Worm (Caenorhabditis elegans) whole organism, L2 larva: ENCODE results near the gene F20G2.2.

Experiments used
- C34F6.9 ChIP-seq: fragments of 150-350 bp; optimal IDR thresholded peaks from 2 replicates; lab custom pipeline; 2014; ENCODE audit warnings: missing biosample characterization, missing genetic modification characterization
- F13H6.1 ChIP-seq: sonication (generic microtip); optimal IDR thresholded peaks from 2 replicates; lab custom pipeline; 2016; ENCODE audit warnings: missing genetic modification characterization, missing compliant biosample characterization
- R02D3.7 ChIP-seq: fragments of 150-350 bp; optimal IDR thresholded peaks from 2 replicates; lab custom pipeline; 2014; ENCODE audit warnings: missing biosample characterization, missing genetic modification characterization
- Y55F3AM.14 ChIP-seq: fragments of 200-800 bp; sonication (Bioruptor generic); optimal IDR thresholded peaks from 2 replicates; lab custom pipeline; 2018; ENCODE audit warnings: mild to moderate bottlenecking, missing genetic modification characterization, missing compliant biosample characterization
- ZK546.5 ChIP-seq: sonication (generic microtip); optimal IDR thresholded peaks from 2 replicates; lab custom pipeline; 2017; ENCODE audit warnings: missing biosample characterization, missing genetic modification characterization
- alr-1 ChIP-seq: fragments of 150-350 bp; optimal IDR thresholded peaks from 2 replicates; lab custom pipeline; 2014; ENCODE audit warnings: missing biosample characterization, missing genetic modification characterization
- aly-2 ChIP-seq: fragments of 150-350 bp; optimal IDR thresholded peaks from 2 replicates; lab custom pipeline; 2014; ENCODE audit warnings: missing biosample characterization, missing genetic modification characterization
- blmp-1 ChIP-seq: sonication (generic microtip); optimal IDR thresholded peaks from 2 replicates; lab custom pipeline; 2017; ENCODE audit warnings: missing genetic modification characterization, mild to moderate bottlenecking, missing compliant biosample characterization, antibody characterized with exemption, moderate library complexity; ENCODE audit not compliant: insufficient read depth
- ceh-16 ChIP-seq: fragments of 150-350 bp; optimal IDR thresholded peaks from 2 replicates; lab custom pipeline; 2014; ENCODE audit warnings: missing biosample characterization, missing genetic modification characterization
- ceh-82 ChIP-seq: fragments of 150-350 bp; optimal IDR thresholded peaks from 2 replicates; lab custom pipeline; 2014; ENCODE audit warnings: missing biosample characterization, missing genetic modification characterization
- crh-2 ChIP-seq: sonication (generic microtip); optimal IDR thresholded peaks from 2 replicates; lab custom pipeline; 2017; ENCODE audit warnings: missing biosample characterization, missing genetic modification characterization
- dmd-4 ChIP-seq: sonication (generic microtip); optimal IDR thresholded peaks from 2 replicates; lab custom pipeline; 2017; ENCODE audit warnings: missing biosample characterization, missing genetic modification characterization
- egl-27 ChIP-seq: sonication (generic microtip); optimal IDR thresholded peaks from 3 replicates; lab custom pipeline; 2017; ENCODE audit warnings: missing biosample characterization, missing genetic modification reagents, missing genetic modification characterization
- fos-1 ChIP-seq: fragments of 150-350 bp; optimal IDR thresholded peaks from 2 replicates; lab custom pipeline; 2014; ENCODE audit warnings: missing biosample characterization, missing genetic modification characterization
- gmeb-1 ChIP-seq: fragments of 150-350 bp; optimal IDR thresholded peaks from 2 replicates; lab custom pipeline; 2014; ENCODE audit warnings: missing biosample characterization, missing genetic modification characterization
- lin-11 ChIP-seq: fragments of 150-350 bp; sonication (generic microtip); optimal IDR thresholded peaks from 2 replicates; lab custom pipeline; 2014; ENCODE audit warnings: missing biosample characterization, missing genetic modification characterization, inconsistent platforms, mixed read lengths
- lin-13 ChIP-seq: fragments of 150-350 bp; optimal IDR thresholded peaks from 2 replicates; lab custom pipeline; 2014; ENCODE audit warnings: missing biosample characterization, missing genetic modification reagents, missing genetic modification characterization
- lin-39 ChIP-seq: fragments of 150-350 bp; optimal IDR thresholded peaks from 2 replicates; lab custom pipeline; 2014; ENCODE audit warnings: missing biosample characterization, missing genetic modification reagents, missing genetic modification characterization
- lsy-2 ChIP-seq, 2 experiments: fragments of 150-350 bp in 1 of 2; sonication (generic microtip) in 1 of 2; optimal IDR thresholded peaks; 2 replicates each; lab custom pipeline; 2014 to 2017; ENCODE audit warnings: missing biosample characterization in 2 of 2, missing genetic modification characterization in 2 of 2
- mab-5 ChIP-seq: fragments of 150-350 bp; optimal IDR thresholded peaks from 2 replicates; lab custom pipeline; 2014; ENCODE audit warnings: missing biosample characterization, missing genetic modification characterization
- mbf-1 ChIP-seq: sonication (generic microtip); optimal IDR thresholded peaks from 2 replicates; lab custom pipeline; 2017; ENCODE audit warnings: missing biosample characterization, missing genetic modification characterization
- mdl-1 ChIP-seq, 2 experiments: fragments of 150-350 bp in 1 of 2; sonication (generic microtip) in 1 of 2; optimal IDR thresholded peaks; 2 replicates each; lab custom pipeline; 2017; ENCODE audit warnings: missing biosample characterization in 2 of 2, missing genetic modification characterization in 2 of 2
- nhr-12 ChIP-seq: fragments of 150-350 bp; optimal IDR thresholded peaks from 2 replicates; lab custom pipeline; 2014; ENCODE audit warnings: missing biosample characterization, missing genetic modification characterization
- nhr-129 ChIP-seq: fragments of 150-350 bp; optimal IDR thresholded peaks from 2 replicates; lab custom pipeline; 2014; ENCODE audit warnings: missing biosample characterization, missing genetic modification characterization
- nhr-21 ChIP-seq: fragments of 150-350 bp; optimal IDR thresholded peaks from 2 replicates; lab custom pipeline; 2014; ENCODE audit warnings: missing biosample characterization, missing genetic modification characterization
- nhr-23 ChIP-seq: fragments of 150-350 bp; optimal IDR thresholded peaks from 2 replicates; lab custom pipeline; 2014; ENCODE audit warnings: missing biosample characterization, missing genetic modification reagents, missing genetic modification characterization
- nhr-237 ChIP-seq: fragments of 150-350 bp; optimal IDR thresholded peaks from 2 replicates; lab custom pipeline; 2014; ENCODE audit warnings: missing biosample characterization, missing genetic modification characterization
- peb-1 ChIP-seq: fragments of 150-350 bp; optimal IDR thresholded peaks from 2 replicates; lab custom pipeline; 2014; ENCODE audit warnings: missing biosample characterization, missing genetic modification characterization
- skn-1 ChIP-seq: sonication (generic microtip); optimal IDR thresholded peaks from 2 replicates; lab custom pipeline; 2017; ENCODE audit warnings: missing biosample characterization, missing genetic modification characterization
- sma-3 ChIP-seq: sonication (generic microtip); optimal IDR thresholded peaks from 2 replicates; lab custom pipeline; 2016; ENCODE audit warnings: missing genetic modification reagents, missing genetic modification characterization, missing compliant biosample characterization
- sma-9 ChIP-seq, 2 experiments: fragments of 150-350 bp in 1 of 2; sonication (generic microtip) in 1 of 2; optimal IDR thresholded peaks; 2 replicates each; lab custom pipeline; 2014 to 2016; ENCODE audit warnings: missing genetic modification characterization in 2 of 2, mild to moderate bottlenecking in 1 of 2, missing biosample characterization in 1 of 2, missing compliant biosample characterization in 1 of 2, missing genetic modification reagents in 1 of 2, moderate library complexity in 1 of 2
- snpc-4 ChIP-seq: fragments of 150-350 bp; optimal IDR thresholded peaks from 2 replicates; lab custom pipeline; 2014; ENCODE audit warnings: missing biosample characterization, missing genetic modification characterization
- unc-39 ChIP-seq: fragments of 150-350 bp; optimal IDR thresholded peaks from 2 replicates; lab custom pipeline; 2014; ENCODE audit warnings: missing biosample characterization, missing genetic modification characterization
- unc-55 ChIP-seq: fragments of 150-350 bp; sonication (generic microtip); optimal IDR thresholded peaks from 3 replicates; lab custom pipeline; 2014; ENCODE audit warnings: missing biosample characterization, missing genetic modification reagents, missing genetic modification characterization
- unc-62 ChIP-seq: fragments of 150-350 bp; optimal IDR thresholded peaks from 2 replicates; lab custom pipeline; 2014; ENCODE audit warnings: missing biosample characterization, missing genetic modification reagents, missing genetic modification characterization
- ztf-1 ChIP-seq: fragments of 200-800 bp; sonication (Bioruptor generic); conservative IDR thresholded peaks from 2 replicates; pipeline ENCODE4 v1.3.6; 2022; ENCODE audit warnings: missing genetic modification characterization, missing compliant biosample characterization
- ztf-11 ChIP-seq: sonication (generic microtip); optimal IDR thresholded peaks from 2 replicates; lab custom pipeline; 2017; ENCODE audit warnings: missing biosample characterization, missing genetic modification characterization

F20G2.2 gene

DNA sequence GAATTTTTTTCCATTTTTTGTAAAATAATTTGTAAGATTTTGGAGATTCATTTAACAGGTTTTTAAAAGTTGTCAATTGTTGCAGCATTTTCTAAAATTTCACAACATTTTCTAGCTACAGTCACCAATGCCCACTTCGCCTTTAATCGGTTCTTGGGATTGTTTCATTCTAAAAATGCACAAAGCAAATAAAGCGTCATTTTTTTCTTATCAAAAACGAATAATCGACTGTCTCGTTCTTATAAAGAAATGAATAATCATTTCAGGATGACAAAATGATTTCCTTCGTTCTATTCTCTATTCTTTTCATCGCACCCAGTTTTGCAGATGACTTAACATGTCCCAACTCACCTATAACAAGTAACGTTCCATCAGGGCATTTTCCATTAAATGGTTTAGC, 19.3 kb upstream of the F20G2.2 start, which contains the start of gene F53C11.1:
Gene F53C11.1 (plus strand): TSS at position 268 of the 400 bp plus-strand sequence.
- TF ChIP-seq alr-1 (tag; lab: Kevin White, UChicago) (no peak), fos-1 (tag; lab: Kevin White, UChicago) (peak; percentile 83)

DNA sequence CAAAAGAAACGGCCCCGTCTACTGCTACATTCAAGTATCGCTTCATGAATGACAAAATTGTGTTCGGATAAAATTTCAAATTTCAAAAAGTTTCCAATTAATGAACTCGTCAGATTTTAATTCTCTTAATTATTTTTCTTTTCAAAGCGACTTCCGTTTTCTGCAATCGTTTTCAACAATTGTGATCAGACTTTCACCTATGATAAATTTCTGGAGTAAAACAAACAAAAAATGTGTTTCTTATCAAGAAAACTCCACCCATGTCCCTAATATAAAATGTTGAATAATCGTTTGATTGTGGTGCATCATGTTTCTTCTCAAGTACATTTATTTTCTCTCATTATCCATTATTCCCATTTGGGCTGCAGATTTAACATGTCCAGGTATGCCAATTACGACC, 15.0 kb upstream of the F20G2.2 start, which contains the start of gene F20G2.5:
Gene F20G2.5 (plus strand): TSS at position 301 of the 400 bp plus-strand sequence.
- TF ChIP-seq mdl-1 (tag; optimal IDR thresholded peaks at IDR 0.05; lab: Kevin White, UChicago) (no peak), fos-1 (tag; lab: Kevin White, UChicago) (peak; percentile 74), gmeb-1 (tag; lab: Kevin White, UChicago) (no peak), C34F6.9 (tag; lab: Kevin White, UChicago) (no peak), nhr-21 (tag; lab: Kevin White, UChicago) (no peak), R02D3.7 (tag; lab: Kevin White, UChicago) (no peak), dmd-4 (no peak)

DNA sequence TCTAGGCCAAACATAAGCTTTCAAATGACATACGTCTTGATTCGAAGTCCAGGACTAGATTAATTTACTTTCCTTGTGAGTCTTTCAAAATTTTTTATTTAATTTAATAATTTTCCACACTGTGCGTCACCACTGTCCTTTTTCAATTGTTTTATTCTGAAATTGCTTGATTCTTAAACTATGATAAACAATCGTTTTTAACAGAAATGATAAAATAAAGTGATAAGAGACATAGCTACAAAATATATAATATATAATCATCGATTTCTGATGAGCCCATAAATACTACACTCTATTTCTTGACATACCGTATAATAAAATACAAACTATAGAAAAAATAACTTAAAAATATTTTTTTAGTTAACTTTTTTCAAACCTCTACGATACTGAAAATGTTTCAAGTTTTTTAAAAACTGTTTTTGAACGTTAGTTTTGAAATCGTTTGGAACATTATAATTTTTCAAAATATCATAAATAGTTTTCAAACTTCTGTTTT, 12.8 kb upstream of the F20G2.2 start, which contains the start of gene nas-24:
Gene nas-24 (plus strand): TSS at position 446 of the 496 bp plus-strand sequence.
- no peak for TF ChIP-seq sma-3
- TF ChIP-seq fos-1 (tag; lab: Kevin White, UChicago), result peak; percentile 78

DNA sequence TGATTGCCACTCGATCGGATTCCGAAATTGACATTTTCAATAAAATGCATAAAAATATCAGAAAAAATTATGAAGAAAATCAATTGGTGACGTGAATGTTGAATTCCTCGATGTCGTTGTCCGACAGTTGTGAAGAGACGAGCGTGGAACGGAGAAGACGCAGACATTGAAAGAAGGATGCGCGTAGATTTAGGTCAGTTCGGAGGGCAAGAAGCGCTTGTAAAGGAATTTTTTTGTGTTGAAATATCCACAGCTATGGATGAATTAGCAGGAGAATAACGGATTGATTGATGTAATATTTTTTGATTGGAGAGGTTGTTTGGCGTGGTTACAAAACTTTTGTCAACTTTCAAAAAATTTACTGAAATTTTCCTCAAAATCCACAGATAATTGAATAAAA, 12.2 kb upstream of the F20G2.2 start, which contains the start of gene F20G2.3:
Gene F20G2.3 (minus strand): TSS at position 101 of the 400 bp plus-strand sequence.
- TF ChIP-seq Y55F3AM.14 (GFP tag; lab: Kevin White, UChicago), result no peak
- TF ChIP-seq nhr-23 (tag; lab: Kevin White, UChicago), result no peak
- no peak for TF ChIP-seq mbf-1 (tag; lab: Kevin White, UChicago)
- TF ChIP-seq dmd-4, result no peak
- no peak for TF ChIP-seq mdl-1 (tag; optimal IDR thresholded peaks at IDR 0.05; lab: Kevin White, UChicago)
- no peak for TF ChIP-seq lin-39
- no peak for TF ChIP-seq blmp-1 (tag; lab: Kevin White, UChicago)
- no peak for TF ChIP-seq unc-39 (tag; lab: Kevin White, UChicago)
- no peak for TF ChIP-seq sma-9 (GFP tag; optimal IDR thresholded peaks at IDR 0.05; lab: Kevin White, UChicago)
- TF ChIP-seq sma-9 (tag; optimal IDR thresholded peaks at IDR 0.05; lab: Kevin White, UChicago), result no peak
- TF ChIP-seq ztf-11 (tag; lab: Kevin White, UChicago), result no peak
- no peak for TF ChIP-seq ceh-16
- no peak for TF ChIP-seq ceh-82 (tag; lab: Kevin White, UChicago)
- no peak for TF ChIP-seq skn-1 (tag; lab: Kevin White, UChicago)
- no peak for TF ChIP-seq mab-5 (tag; lab: Kevin White, UChicago)
- no peak for TF ChIP-seq egl-27
- TF ChIP-seq nhr-237 (tag; lab: Kevin White, UChicago), result no peak

DNA sequence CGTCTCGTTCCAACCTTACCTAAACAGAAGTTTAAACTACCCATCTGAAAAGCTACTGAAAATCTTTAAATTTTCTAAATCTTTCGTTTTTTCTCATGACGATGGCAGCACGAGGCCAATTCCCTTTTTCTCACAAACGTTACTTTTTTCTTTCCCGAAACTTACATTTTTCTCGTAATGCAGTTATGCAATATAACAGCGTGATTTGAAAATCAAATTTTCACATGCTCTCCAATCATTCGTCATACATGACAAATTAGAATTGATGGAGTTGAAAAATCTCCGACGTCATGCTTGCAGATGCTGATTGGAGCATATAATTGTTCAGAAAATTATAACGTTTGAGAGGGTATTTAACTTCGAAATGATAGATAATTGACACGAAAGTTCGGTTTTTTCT, 7.5 kb upstream of the F20G2.2 start:
- TF ChIP-seq mbf-1 (tag; lab: Kevin White, UChicago) (no peak), nhr-21 (tag; lab: Kevin White, UChicago) (peak; percentile 11), lsy-2 (tag; optimal IDR thresholded peaks at IDR 0.05; lab: Kevin White, UChicago) (peak in 1 of 2 experiments; percentile 11)

DNA sequence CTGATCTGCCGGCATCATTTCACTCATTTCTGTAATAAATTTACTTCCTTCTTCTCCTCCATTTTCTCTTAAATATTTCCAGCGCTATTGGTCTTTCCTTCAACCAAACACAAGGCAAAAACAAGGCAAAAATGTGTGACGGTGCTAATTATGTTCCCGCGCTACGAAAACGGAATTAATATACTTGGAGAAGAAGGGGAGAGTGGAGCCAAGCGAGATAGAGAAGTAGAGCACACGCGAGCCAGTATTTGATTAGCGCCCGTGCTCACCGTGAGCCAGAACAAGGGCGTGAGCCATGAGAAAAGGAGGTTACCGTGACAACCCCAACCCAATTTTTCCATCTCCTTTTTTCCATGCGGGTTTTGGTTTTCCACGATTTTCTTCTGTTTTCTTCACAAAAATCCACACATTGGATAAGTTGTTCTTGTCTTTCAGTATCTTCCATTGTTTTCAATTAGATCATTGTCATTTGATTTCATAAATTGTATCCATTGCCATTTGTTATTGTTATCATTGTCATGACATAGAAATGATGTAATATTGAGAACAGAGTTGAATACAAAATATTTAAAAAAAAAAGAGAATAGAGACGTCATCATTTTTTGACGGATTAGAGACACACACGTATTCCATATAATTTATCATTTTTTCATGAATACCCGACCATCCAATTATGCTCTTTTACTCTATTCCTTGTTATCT, 6.4 kb upstream of the F20G2.2 start, which contains the start of gene F20G2.6:
Gene F20G2.6 (plus strand): TSS at position 652 of the 702 bp plus-strand sequence.
- TF ChIP-seq alr-1 (tag; lab: Kevin White, UChicago) (no peak), lin-11 (tag; lab: Kevin White, UChicago) (peak; percentile 33)

DNA sequence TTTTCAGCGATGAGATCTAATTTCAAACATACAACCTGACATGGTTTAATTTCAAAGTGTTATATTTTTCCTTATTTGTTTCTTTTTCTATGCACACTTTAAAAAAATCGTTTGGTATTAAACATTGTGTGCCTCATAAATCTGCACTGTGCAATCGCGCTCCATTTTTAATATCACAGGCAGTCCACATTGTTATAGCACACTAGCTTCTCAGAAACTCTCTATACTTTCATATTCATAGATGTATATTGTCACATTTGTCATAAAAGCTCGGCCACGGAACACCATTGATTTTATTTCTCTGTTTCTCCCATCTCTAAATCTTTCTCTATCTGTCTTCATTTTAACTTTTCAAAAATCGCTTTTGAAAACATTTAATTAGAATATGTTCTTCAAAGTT, 1.1 kb upstream of the F20G2.2 start:
- TF ChIP-seq snpc-4 (tag; lab: Kevin White, UChicago) (peak; percentile 1), nhr-129 (tag; lab: Kevin White, UChicago) (no peak), skn-1 (tag; lab: Kevin White, UChicago) (peak; percentile 37), gmeb-1 (tag; lab: Kevin White, UChicago) (no peak), unc-55 (GFP tag; lab: Kevin White, UChicago) (peak; percentile 94), F13H6.1 (tag; lab: Kevin White, UChicago) (no peak), unc-62 (no peak), aly-2 (tag; lab: Kevin White, UChicago) (no peak), peb-1 (no peak), ZK546.5 (no peak), ztf-1 (GFP tag; lab: Robert Waterston, UW) (no peak), ztf-11 (tag; lab: Kevin White, UChicago) (no peak), C34F6.9 (tag; lab: Kevin White, UChicago) (peak; percentile 76), fos-1 (tag; lab: Kevin White, UChicago) (peak; percentile 39), lsy-2 (tag; optimal IDR thresholded peaks at IDR 0.05; lab: Kevin White, UChicago) (peak in 1 of 2 experiments; percentile 60), nhr-12 (tag; lab: Kevin White, UChicago) (no peak), lin-13 (GFP tag; lab: Kevin White, UChicago) (peak; percentile 25), sma-9 (GFP tag; optimal IDR thresholded peaks at IDR 0.05; lab: Kevin White, UChicago) (peak; percentile 4), sma-9 (tag; optimal IDR thresholded peaks at IDR 0.05; lab: Kevin White, UChicago) (no peak), crh-2 (peak; percentile 3)
- TF ChIP-seq, all 48 proteins: peak for 9
